Worm (Caenorhabditis elegans): Measurements from ENCODE around the gene vhp-1.
A peak's percentile ranks its signal among the peaks of the same experiment; 100 is the strongest.

The vhp-1 gene

ce11 chrII:5330206-5330686 lies 7.2 kb downstream of the vhp-1 start (continued):
- TF ChIP-seq unc-39 (tag; optimal IDR thresholded peaks at IDR 0.05) (no peak), ceh-32 (tag; optimal IDR thresholded peaks at IDR 0.05; ENCODE audit: poor library complexity) (no peak), Y75B8A.6 (GFP tag; IDR thresholded peaks at IDR 0.05) (no peak), zag-1 (tag; optimal IDR thresholded peaks at IDR 0.05) (no peak), nhr-102 (tag; optimal IDR thresholded peaks at IDR 0.05) (peak; percentile 91), F49E8.2 (tag; optimal IDR thresholded peaks at IDR 0.05; ENCODE audit: borderline replicate concordance) (no peak), lim-7 (GFP tag; IDR thresholded peaks at IDR 0.05) (no peak), F10B5.3 (tag; optimal IDR thresholded peaks at IDR 0.05) (peak; percentile 28), cey-2 (tag; optimal IDR thresholded peaks at IDR 0.05; ENCODE audit: borderline replicate concordance, insufficient read depth) (peak; percentile 61), mxl-3 (GFP tag; optimal IDR thresholded peaks at IDR 0.05) (peak; percentile 81), dve-1 (tag; optimal IDR thresholded peaks at IDR 0.05; ENCODE audit: insufficient read depth) (peak; percentile 90), nhr-25 (tag; optimal IDR thresholded peaks at IDR 0.05; ENCODE audit: borderline replicate concordance, insufficient read depth) (peak; percentile 95), T26A8.4 (GFP tag; IDR thresholded peaks at IDR 0.05) (peak; percentile 64), mep-1 (tag; optimal IDR thresholded peaks at IDR 0.05) (peak; percentile 68), fkh-10 (GFP tag; optimal IDR thresholded peaks at IDR 0.05) (no peak), ceh-82 (tag; optimal IDR thresholded peaks at IDR 0.05) (no peak), mxl-2 (GFP tag; conservative IDR thresholded peaks at IDR 0.05) (no peak), zip-2 (tag; optimal IDR thresholded peaks at IDR 0.05) (peak; percentile 18), ceh-28 (tag; optimal IDR thresholded peaks at IDR 0.05) (no peak), skn-1 (tag; optimal IDR thresholded peaks at IDR 0.05) (no peak), Y48G9A.11 (GFP tag; IDR thresholded peaks at IDR 0.05) (no peak), lin-1 (GFP tag; IDR thresholded peaks at IDR 0.05) (peak; percentile 58), madf-5 (GFP tag; IDR thresholded peaks at IDR 0.05) (no peak), tra-1 (GFP tag; IDR thresholded peaks at IDR 0.05) (peak; percentile 89), set-16 (GFP tag; IDR thresholded peaks at IDR 0.05) (0 out of 2 replicates have a peak, but pooled peaks have one; percentile 10), nhr-111 (GFP tag; optimal IDR thresholded peaks at IDR 0.05) (no peak), aly-2 (tag; optimal IDR thresholded peaks at IDR 0.05) (no peak), attf-4 (tag; optimal IDR thresholded peaks at IDR 0.05) (no peak), pqm-1 (tag; optimal IDR thresholded peaks at IDR 0.05) (peak; percentile 30), mdl-1 (tag; optimal IDR thresholded peaks at IDR 0.05) (peak; percentile 74 to 92), daf-16 (GFP tag; optimal IDR thresholded peaks at IDR 0.05) (peak in 1 of 2 experiments; percentile 39), daf-16 (tag; optimal IDR thresholded peaks at IDR 0.05) (peak; percentile 23), zip-11 (GFP tag; IDR thresholded peaks at IDR 0.05) (no peak)

DNA sequence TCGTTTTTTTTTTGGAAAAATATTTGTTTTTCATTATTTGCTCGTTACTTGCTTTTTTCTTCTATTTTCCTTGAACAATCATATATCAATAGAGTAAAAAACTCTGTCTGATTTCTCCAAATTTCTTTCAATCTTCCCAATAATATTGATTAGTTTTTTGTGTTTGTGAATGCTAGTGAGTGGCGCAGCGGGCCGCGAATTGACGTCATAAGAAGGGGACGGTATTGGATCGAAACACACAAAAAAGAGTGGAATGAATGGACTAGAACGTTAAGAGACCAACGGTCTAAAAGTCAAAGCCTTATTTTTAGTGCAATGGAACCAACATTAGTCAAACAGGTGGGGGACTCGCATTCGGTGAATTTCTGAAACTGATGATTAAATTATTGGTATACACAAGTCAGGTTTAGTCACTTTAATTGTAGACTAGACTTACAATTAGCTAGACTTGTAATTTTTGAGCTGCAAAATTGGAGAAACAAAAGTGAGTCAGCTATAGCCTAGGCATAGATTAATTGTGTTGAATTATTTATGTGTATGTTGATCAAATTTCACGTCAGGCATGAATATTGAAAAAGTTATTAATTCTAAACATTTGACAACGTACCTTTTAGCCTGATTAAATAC lies 8.7 kb downstream of the vhp-1 start:
- TF ChIP-seq R02D3.7 (tag; optimal IDR thresholded peaks at IDR 0.05) (no peak), madf-9 (GFP tag; conservative IDR thresholded peaks at IDR 0.05) (no peak), nhr-77 (tag; optimal IDR thresholded peaks at IDR 0.05) (peak; percentile 11), egl-43 (GFP tag; IDR thresholded peaks at IDR 0.05) (no peak), F49E8.2 (tag; optimal IDR thresholded peaks at IDR 0.05; ENCODE audit: borderline replicate concordance) (no peak), unc-39 (tag; optimal IDR thresholded peaks at IDR 0.05) (no peak), nhr-28 (tag; optimal IDR thresholded peaks at IDR 0.05) (peak; percentile 52), lsy-2 (tag; optimal IDR thresholded peaks at IDR 0.05) (peak in 1 of 2 experiments; percentile 6), Y5F2A.4 (GFP tag; optimal IDR thresholded peaks at IDR 0.05) (no peak), F44E2.7 (GFP tag; IDR thresholded peaks at IDR 0.05) (no peak), nhr-76 (tag; optimal IDR thresholded peaks at IDR 0.05) (no peak), zip-11 (GFP tag; IDR thresholded peaks at IDR 0.05) (no peak), ceh-62 (tag; optimal IDR thresholded peaks at IDR 0.05) (no peak), fkh-10 (GFP tag; optimal IDR thresholded peaks at IDR 0.05) (no peak), pha-4 (GFP tag; IDR thresholded peaks at IDR 0.05) (no peak), pha-4 (tag; optimal IDR thresholded peaks at IDR 0.05) (peak; percentile 16), mes-2 (tag; optimal IDR thresholded peaks at IDR 0.05; ENCODE audit: poor library complexity, severe bottlenecking) (no peak), lin-15B (tag; optimal IDR thresholded peaks at IDR 0.05) (no peak), dmd-6 (GFP tag; IDR thresholded peaks at IDR 0.05) (peak; percentile 26; the same call in 1 of the 2 replicates), hmg-1.1 (GFP tag; IDR thresholded peaks at IDR 0.05) (no peak), unc-130 (GFP tag; optimal IDR thresholded peaks at IDR 0.05) (no peak), lin-29 (GFP tag; IDR thresholded peaks at IDR 0.05) (no peak)
